2 fruit fly cellular contexts compared by ENCODE assay signal in the genomic region with DNA sequence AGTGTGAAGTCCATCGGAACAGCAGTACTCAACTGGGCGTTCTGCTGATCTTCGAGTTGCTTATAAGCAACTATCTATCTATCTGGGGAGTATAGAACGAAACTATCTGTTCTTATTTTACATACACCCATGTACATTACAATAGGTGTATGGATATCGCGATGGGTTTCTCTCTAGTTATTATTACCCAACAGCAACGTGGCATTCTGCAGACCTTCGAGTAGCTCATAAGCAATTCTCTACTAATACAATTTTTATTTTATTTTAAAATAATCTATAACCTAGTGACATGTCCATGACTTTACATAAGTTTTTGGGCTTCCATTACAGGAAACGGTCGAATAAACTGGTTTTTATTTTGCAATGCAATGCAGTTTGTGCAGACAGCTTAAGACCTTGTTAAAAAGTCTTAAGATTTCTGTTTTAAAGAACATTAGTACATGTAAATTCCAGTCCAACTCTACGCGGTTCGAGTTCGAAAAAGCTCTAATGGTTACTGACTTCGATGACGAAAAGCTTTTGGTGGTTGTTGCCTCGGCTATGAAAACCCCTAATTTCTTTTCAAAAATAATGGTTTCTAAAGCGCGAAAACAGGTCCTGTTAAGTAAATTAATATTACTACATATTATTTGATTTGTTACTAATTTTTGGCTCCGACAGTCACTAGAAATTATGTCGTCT.
TF ChIP-seq lines count a peak whose summit lies in the region.

TSS of gene Cyp6a16 (minus strand) at position 36 of the 681 bp plus-strand sequence.

TF ChIP-seq in whole organism, embryonic, 481 proteins besides CTCF, POLR2A, EP300 and RAD21 (continued from another document and continues in another):
- TF ChIP-seq amos (GFP tag; IDR thresholded peaks at IDR 0.05; lab: Robert Waterston, UW; ENCODE audit: partially characterized antibody) = 0 out of 2 replicates have a peak, but pooled peaks have one; percentile 33
- no peak for TF ChIP-seq nau (GFP tag; optimal IDR thresholded peaks at IDR 0.05; lab: Kevin White, UChicago)
- TF ChIP-seq pzg (GFP tag; optimal IDR thresholded peaks at IDR 0.05; lab: Kevin White, UChicago) = no peak
- peak; percentile 3 for TF ChIP-seq stwl (tag; optimal IDR thresholded peaks at IDR 0.05; lab: Kevin White, UChicago)
- TF ChIP-seq Kr (GFP tag; optimal IDR thresholded peaks at IDR 0.05; lab: Kevin White, UChicago) = no peak
- TF ChIP-seq E2f2 (GFP tag; IDR thresholded peaks at IDR 0.05; lab: Robert Waterston, UW) = peak; percentile 74
- no peak for TF ChIP-seq CG12391 (tag; optimal IDR thresholded peaks at IDR 0.05; lab: Kevin White, UChicago)
- TF ChIP-seq Neu2 (GFP tag; optimal IDR thresholded peaks at IDR 0.05; lab: Kevin White, UChicago; ENCODE audit: borderline replicate concordance) = no peak
- 0 out of 2 replicates have a peak, but pooled peaks have one; percentile 43 for TF ChIP-seq CG11696 (GFP tag; IDR thresholded peaks at IDR 0.05; lab: Robert Waterston, UW)
- TF ChIP-seq croc (GFP tag; conservative IDR thresholded peaks at IDR 0.05; lab: Robert Waterston, UW) = no peak
- TF ChIP-seq CG3838 (GFP tag; optimal IDR thresholded peaks at IDR 0.05; lab: Kevin White, UChicago) = no peak
- TF ChIP-seq nmo (GFP tag; optimal IDR thresholded peaks at IDR 0.05; lab: Kevin White, UChicago) = no peak
- no peak for TF ChIP-seq HLH3B (GFP tag; IDR thresholded peaks at IDR 0.05; lab: Robert Waterston, UW)
- TF ChIP-seq luna (GFP tag; optimal IDR thresholded peaks at IDR 0.05; lab: Kevin White, UChicago) = no peak
- no peak for TF ChIP-seq Nf-YC (tag; optimal IDR thresholded peaks at IDR 0.05; lab: Kevin White, UChicago)
- TF ChIP-seq pita (GFP tag; optimal IDR thresholded peaks at IDR 0.05; lab: Kevin White, UChicago) = peak; percentile 57
- TF ChIP-seq MTF-1 (GFP tag; optimal IDR thresholded peaks at IDR 0.05; lab: Kevin White, UChicago; ENCODE audit: borderline replicate concordance) = no peak
- no peak for TF ChIP-seq CG43689 (GFP tag; IDR thresholded peaks at IDR 0.05; lab: Robert Waterston, UW)
- peak; percentile 84 for TF ChIP-seq Drgx (GFP tag; IDR thresholded peaks at IDR 0.05; lab: Robert Waterston, UW)
- no peak for TF ChIP-seq CG18599 (GFP tag; optimal IDR thresholded peaks at IDR 0.05; lab: Kevin White, UChicago)
- TF ChIP-seq Fer1 (GFP tag; optimal IDR thresholded peaks at IDR 0.05; lab: Kevin White, UChicago) = no peak
- TF ChIP-seq psq (GFP tag; optimal IDR thresholded peaks at IDR 0.05; lab: Kevin White, UChicago) = no peak
- TF ChIP-seq nom (GFP tag; optimal IDR thresholded peaks at IDR 0.05; lab: Kevin White, UChicago) = peak; percentile 35
- no peak for TF ChIP-seq lbe (GFP tag; optimal IDR thresholded peaks at IDR 0.05; lab: Kevin White, UChicago)
- no peak for TF ChIP-seq sob (GFP tag; IDR thresholded peaks at IDR 0.05; lab: Robert Waterston, UW)
- TF ChIP-seq CG16779 (GFP tag; IDR thresholded peaks at IDR 0.05; lab: Robert Waterston, UW) = no peak
- TF ChIP-seq Doc2 (GFP tag; IDR thresholded peaks at IDR 0.05; lab: Robert Waterston, UW) = no peak
- TF ChIP-seq NC2α (GFP tag; optimal IDR thresholded peaks at IDR 0.05; lab: Kevin White, UChicago) = no peak
- 0 out of 3 replicates have a peak, but pooled peaks have one; percentile 28 for TF ChIP-seq z (GFP tag; IDR thresholded peaks at IDR 0.05; lab: Robert Waterston, UW)
- TF ChIP-seq unc-4 (GFP tag; IDR thresholded peaks at IDR 0.05; lab: Robert Waterston, UW; ENCODE audit: partially characterized antibody) = no peak
- TF ChIP-seq CG3163 (GFP tag; optimal IDR thresholded peaks at IDR 0.05; lab: Kevin White, UChicago) = no peak
- no peak for TF ChIP-seq ab (GFP tag; optimal IDR thresholded peaks at IDR 0.05; lab: Kevin White, UChicago)
- TF ChIP-seq ATbp (GFP tag; optimal IDR thresholded peaks at IDR 0.05; lab: Kevin White, UChicago) = no peak
- TF ChIP-seq gcm (GFP tag; optimal IDR thresholded peaks at IDR 0.05; lab: Kevin White, UChicago) = no peak
- peak; percentile 57 for TF ChIP-seq pros (GFP tag; optimal IDR thresholded peaks at IDR 0.05; lab: Kevin White, UChicago)
- TF ChIP-seq hth (optimal IDR thresholded peaks at IDR 0.05; lab: Kevin White, UChicago) = no peak
- TF ChIP-seq Usf (GFP tag; optimal IDR thresholded peaks at IDR 0.05; lab: Kevin White, UChicago) = no peak
- TF ChIP-seq CG42726 (GFP tag; IDR thresholded peaks at IDR 0.05; lab: Robert Waterston, UW; ENCODE audit: partially characterized antibody) = peak; percentile 42; the same call in 1 of the 2 replicates
- TF ChIP-seq CG11398 (GFP tag; optimal IDR thresholded peaks at IDR 0.05; lab: Kevin White, UChicago) = no peak
- no peak for TF ChIP-seq jigr1 (GFP tag; IDR thresholded peaks at IDR 0.05; lab: Robert Waterston, UW)
- TF ChIP-seq CG14050 (GFP tag; IDR thresholded peaks at IDR 0.05; lab: Robert Waterston, UW) = no peak
- TF ChIP-seq CG17359 (tag; optimal IDR thresholded peaks at IDR 0.05; lab: Kevin White, UChicago) = no peak
- no peak for TF ChIP-seq danr (GFP tag; IDR thresholded peaks at IDR 0.05; lab: Robert Waterston, UW)
- TF ChIP-seq CG3281 (GFP tag; optimal IDR thresholded peaks at IDR 0.05; lab: Kevin White, UChicago) = no peak
- TF ChIP-seq da (GFP tag; optimal IDR thresholded peaks at IDR 0.05; lab: Kevin White, UChicago) = no peak
- TF ChIP-seq CG12659 (GFP tag; optimal IDR thresholded peaks at IDR 0.05; lab: Kevin White, UChicago) = no peak
- no peak for TF ChIP-seq CG16815 (GFP tag; optimal IDR thresholded peaks at IDR 0.05; lab: Kevin White, UChicago)
- no peak for TF ChIP-seq CG11456 (GFP tag; IDR thresholded peaks at IDR 0.05; lab: Robert Waterston, UW)
- TF ChIP-seq Vsx1 (GFP tag; optimal IDR thresholded peaks at IDR 0.05; lab: Kevin White, UChicago) = no peak
- TF ChIP-seq D19A (tag; optimal IDR thresholded peaks at IDR 0.05; lab: Kevin White, UChicago) = no peak
- TF ChIP-seq crol (GFP tag; IDR thresholded peaks at IDR 0.05; lab: Robert Waterston, UW) = no peak
- TF ChIP-seq Scr (GFP tag; IDR thresholded peaks at IDR 0.05; lab: Robert Waterston, UW; ENCODE audit: partially characterized antibody) = no peak
- TF ChIP-seq fd102C (GFP tag; optimal IDR thresholded peaks at IDR 0.05; lab: Kevin White, UChicago) = no peak
- no peak for TF ChIP-seq bbx (GFP tag; IDR thresholded peaks at IDR 0.05; lab: Robert Waterston, UW; ENCODE audit: partially characterized antibody)
- peak; percentile 51; the same call in 1 of the 3 replicates for TF ChIP-seq Opbp (GFP tag; IDR thresholded peaks at IDR 0.05; lab: Robert Waterston, UW; ENCODE audit: partially characterized antibody)
- TF ChIP-seq GATAe (GFP tag; conservative IDR thresholded peaks at IDR 0.05; lab: Robert Waterston, UW) = no peak
- no peak for TF ChIP-seq Hmr (GFP tag; optimal IDR thresholded peaks at IDR 0.05; lab: Kevin White, UChicago)
- TF ChIP-seq CG10267 (tag; optimal IDR thresholded peaks at IDR 0.05; lab: Kevin White, UChicago) = no peak
- TF ChIP-seq chn (GFP tag; optimal IDR thresholded peaks at IDR 0.05; lab: Kevin White, UChicago) = no peak
- no peak for TF ChIP-seq Ets97D (GFP tag; optimal IDR thresholded peaks at IDR 0.05; lab: Kevin White, UChicago)
- TF ChIP-seq Sin3A (optimal IDR thresholded peaks at IDR 0.05; lab: Kevin White, UChicago) = no peak
- TF ChIP-seq HLH54F (GFP tag; optimal IDR thresholded peaks at IDR 0.05; lab: Kevin White, UChicago) = no peak

TF ChIP-seq in whole organism, prepupa, 60 proteins besides CTCF, POLR2A, EP300 and RAD21 (continued from another document):
- TF ChIP-seq fd59A (GFP tag; optimal IDR thresholded peaks at IDR 0.05; lab: Kevin White, UChicago) = no peak
- no peak for TF ChIP-seq CG16779 (tag; optimal IDR thresholded peaks at IDR 0.05; lab: Kevin White, UChicago)
- TF ChIP-seq CG32006 (GFP tag; optimal IDR thresholded peaks at IDR 0.05; lab: Kevin White, UChicago) = peak; percentile 75
- TF ChIP-seq CG8319 (GFP tag; optimal IDR thresholded peaks at IDR 0.05; lab: Kevin White, UChicago) = peak; percentile 12
- TF ChIP-seq CG10669 (GFP tag; optimal IDR thresholded peaks at IDR 0.05; lab: Kevin White, UChicago) = peak; percentile 71
- TF ChIP-seq dac (GFP tag; optimal IDR thresholded peaks at IDR 0.05; lab: Kevin White, UChicago) = peak; percentile 42
- peak; percentile 46 for TF ChIP-seq CG4318 (GFP tag; optimal IDR thresholded peaks at IDR 0.05; lab: Kevin White, UChicago)
- peak; percentile 69 for TF ChIP-seq CG6276 (GFP tag; optimal IDR thresholded peaks at IDR 0.05; lab: Kevin White, UChicago)
- no peak for TF ChIP-seq fkh (GFP tag; optimal IDR thresholded peaks at IDR 0.05; lab: Kevin White, UChicago)
- TF ChIP-seq pdm3 (GFP tag; optimal IDR thresholded peaks at IDR 0.05; lab: Kevin White, UChicago) = peak; percentile 52
- no peak for TF ChIP-seq CG11902 (GFP tag; optimal IDR thresholded peaks at IDR 0.05; lab: Kevin White, UChicago)
- peak; percentile 88 for TF ChIP-seq eg (GFP tag; IDR thresholded peaks at IDR 0.05; lab: Robert Waterston, UW)
- TF ChIP-seq net (GFP tag; optimal IDR thresholded peaks at IDR 0.05; lab: Kevin White, UChicago) = peak; percentile 60
- no peak for TF ChIP-seq esn (GFP tag; optimal IDR thresholded peaks at IDR 0.05; lab: Kevin White, UChicago)
- TF ChIP-seq CG9139 (GFP tag; optimal IDR thresholded peaks at IDR 0.05; lab: Kevin White, UChicago) = peak; percentile 45
- TF ChIP-seq topi (GFP tag; optimal IDR thresholded peaks at IDR 0.05; lab: Kevin White, UChicago) = peak; percentile 31
- peak; percentile 54 for TF ChIP-seq CG11762 (GFP tag; optimal IDR thresholded peaks at IDR 0.05; lab: Kevin White, UChicago; ENCODE audit: insufficient read depth)
- TF ChIP-seq acj6 (GFP tag; optimal IDR thresholded peaks at IDR 0.05; lab: Kevin White, UChicago) = peak; percentile 34
- peak; percentile 11 for TF ChIP-seq CG34406 (GFP tag; optimal IDR thresholded peaks at IDR 0.05; lab: Kevin White, UChicago)
- peak; percentile 61 for TF ChIP-seq Gug (GFP tag; IDR thresholded peaks at IDR 0.05; lab: Robert Waterston, UW)
- peak; percentile 44 for TF ChIP-seq Sox14 (GFP tag; optimal IDR thresholded peaks at IDR 0.05; lab: Kevin White, UChicago)
- TF ChIP-seq vri (GFP tag; optimal IDR thresholded peaks at IDR 0.05; lab: Kevin White, UChicago) = no peak
- TF ChIP-seq Eip93F (GFP tag; optimal IDR thresholded peaks at IDR 0.05; lab: Kevin White, UChicago) = no peak
- TF ChIP-seq CG3919 (GFP tag; optimal IDR thresholded peaks at IDR 0.05; lab: Kevin White, UChicago) = peak; percentile 75
- peak; percentile 22 for TF ChIP-seq CG6792 (GFP tag; optimal IDR thresholded peaks at IDR 0.05; lab: Kevin White, UChicago)
- no peak for TF ChIP-seq Ets21C (GFP tag; optimal IDR thresholded peaks at IDR 0.05; lab: Kevin White, UChicago)
- TF ChIP-seq Hr38 (GFP tag; optimal IDR thresholded peaks at IDR 0.05; lab: Kevin White, UChicago) = no peak
- TF ChIP-seq CG8119 (GFP tag; IDR thresholded peaks at IDR 0.05; lab: Robert Waterston, UW) = peak; percentile 51; the same call in 2 of the 3 replicates
- TF ChIP-seq salr (GFP tag; optimal IDR thresholded peaks at IDR 0.05; lab: Kevin White, UChicago) = peak; percentile 27 to 33
- TF ChIP-seq Eip78C (GFP tag; lab: Kevin White, UChicago) = peak; percentile 89
- no peak for TF ChIP-seq CG7368 (GFP tag; optimal IDR thresholded peaks at IDR 0.05; lab: Kevin White, UChicago)
- TF ChIP-seq OdsH (GFP tag; optimal IDR thresholded peaks at IDR 0.05; lab: Kevin White, UChicago) = peak; percentile 65
- no peak for TF ChIP-seq cyc (GFP tag; optimal IDR thresholded peaks at IDR 0.05; lab: Kevin White, UChicago)
- TF ChIP-seq Blimp-1 (GFP tag; optimal IDR thresholded peaks at IDR 0.05; lab: Kevin White, UChicago) = no peak
- peak; percentile 76 for TF ChIP-seq CG11294 (GFP tag; IDR thresholded peaks at IDR 0.05; lab: Robert Waterston, UW)
- peak; percentile 60 for TF ChIP-seq CG1621 (tag; optimal IDR thresholded peaks at IDR 0.05; lab: Kevin White, UChicago)
- TF ChIP-seq CG6163 (GFP tag; IDR thresholded peaks at IDR 0.05; lab: Robert Waterston, UW) = peak; percentile 88
- TF ChIP-seq Smox (GFP tag; optimal IDR thresholded peaks at IDR 0.05; lab: Kevin White, UChicago) = no peak
